In the genomic region with DNA sequence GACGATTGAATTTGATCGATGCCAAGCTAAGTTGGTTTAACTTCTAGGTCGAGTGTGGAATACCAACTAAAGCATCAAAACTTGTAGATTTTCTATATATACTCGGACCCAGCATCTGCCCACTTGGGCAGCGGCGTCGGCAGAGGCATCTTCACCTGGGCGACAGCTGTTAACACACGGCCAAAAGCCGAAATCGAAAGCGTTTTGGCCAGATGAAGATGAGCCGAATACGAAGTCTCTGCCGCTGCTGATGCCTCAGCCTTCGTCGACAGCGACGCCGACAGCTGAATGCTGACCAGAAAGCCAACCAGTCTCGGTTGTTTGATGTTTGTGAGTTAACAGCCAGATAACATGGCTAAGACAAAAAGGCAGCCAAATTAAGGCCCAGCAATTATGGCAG, we compare ENCODE assay signal across 2 fruit fly cellular contexts.
TF ChIP-seq lines count a peak whose summit lies in the region.

A gene (minus strand): TSS at position 62 of the 400 bp plus-strand sequence.

- no peak for TF ChIP-seq CTCF in whole organism, embryonic (GFP tag; optimal IDR thresholded peaks at IDR 0.05; lab: Kevin White, UChicago)

TF ChIP-seq in whole organism, embryonic, 481 proteins besides CTCF, POLR2A, EP300 and RAD21:
- TF ChIP-seq zfh2 (GFP tag; optimal IDR thresholded peaks at IDR 0.05; lab: Kevin White, UChicago): no peak
- TF ChIP-seq Ets65A (GFP tag; lab: Kevin White, UChicago): peak; percentile 30
- peak; percentile 7 for TF ChIP-seq Med (GFP tag; lab: Kevin White, UChicago)
- TF ChIP-seq Awh (GFP tag; IDR thresholded peaks at IDR 0.05; lab: Robert Waterston, UW): 0 out of 2 replicates have a peak, but pooled peaks have one; percentile 7
- TF ChIP-seq CG3281 (GFP tag; optimal IDR thresholded peaks at IDR 0.05; lab: Kevin White, UChicago): no peak
- peak; percentile 78 for TF ChIP-seq Blimp-1 (GFP tag; optimal IDR thresholded peaks at IDR 0.05; lab: Kevin White, UChicago)
- no peak for TF ChIP-seq Stat92E (GFP tag; optimal IDR thresholded peaks at IDR 0.05; lab: Kevin White, UChicago)
- TF ChIP-seq CG3065 (GFP tag; optimal IDR thresholded peaks at IDR 0.05; lab: Kevin White, UChicago): no peak
- TF ChIP-seq wor (GFP tag; IDR thresholded peaks at IDR 0.05; lab: Robert Waterston, UW): no peak
- no peak for TF ChIP-seq Scr (GFP tag; IDR thresholded peaks at IDR 0.05; lab: Robert Waterston, UW; ENCODE audit: partially characterized antibody)
- TF ChIP-seq chinmo (GFP tag; IDR thresholded peaks at IDR 0.05; lab: Robert Waterston, UW; ENCODE audit: partially characterized antibody): 0 out of 4 replicates have a peak, but pooled peaks have one; percentile 31
- no peak for TF ChIP-seq CG6272 (GFP tag; IDR thresholded peaks at IDR 0.05; lab: Robert Waterston, UW)
- TF ChIP-seq CG6813 (GFP tag; optimal IDR thresholded peaks at IDR 0.05; lab: Kevin White, UChicago): no peak
- no peak for TF ChIP-seq YL-1 (GFP tag; optimal IDR thresholded peaks at IDR 0.05; lab: Kevin White, UChicago)
- TF ChIP-seq crp (GFP tag; optimal IDR thresholded peaks at IDR 0.05; lab: Kevin White, UChicago): no peak
- TF ChIP-seq Adf1 (GFP tag; IDR thresholded peaks at IDR 0.05; lab: Robert Waterston, UW): peak; percentile 82
- no peak for TF ChIP-seq gfzf (GFP tag; optimal IDR thresholded peaks at IDR 0.05; lab: Kevin White, UChicago)
- TF ChIP-seq eyg (GFP tag; optimal IDR thresholded peaks at IDR 0.05; lab: Kevin White, UChicago): no peak
- no peak for TF ChIP-seq CG15479 (GFP tag; optimal IDR thresholded peaks at IDR 0.05; lab: Kevin White, UChicago)
- 0 out of 2 replicates have a peak, but pooled peaks have one; percentile 15 for TF ChIP-seq CG32532 (GFP tag; IDR thresholded peaks at IDR 0.05; lab: Robert Waterston, UW)
- TF ChIP-seq CG13123 (GFP tag; optimal IDR thresholded peaks at IDR 0.05; lab: Kevin White, UChicago): no peak
- 0 out of 2 replicates have a peak, but pooled peaks have one; percentile 5 for TF ChIP-seq Rfx (GFP tag; IDR thresholded peaks at IDR 0.05; lab: Robert Waterston, UW)
- no peak for TF ChIP-seq phol (tag; optimal IDR thresholded peaks at IDR 0.05; lab: Kevin White, UChicago)
- TF ChIP-seq gro (GFP tag; optimal IDR thresholded peaks at IDR 0.05; lab: Kevin White, UChicago): no peak

TF ChIP-seq in whole organism, wandering third instar larva, 38 proteins besides CTCF, POLR2A, EP300 and RAD21:
- no peak for TF ChIP-seq tai (GFP tag; optimal IDR thresholded peaks at IDR 0.05; lab: Kevin White, UChicago)
- peak; percentile 6 for TF ChIP-seq GATAd (GFP tag; optimal IDR thresholded peaks at IDR 0.05; lab: Kevin White, UChicago)
- no peak for TF ChIP-seq woc (GFP tag; optimal IDR thresholded peaks at IDR 0.05; lab: Kevin White, UChicago)
